Fruit fly (Drosophila melanogaster): ENCODE data around the gene CG3939.

The CG3939 gene

dm6 chrX:3205887-3206794, 31.3 kb downstream of the CG3939 start (continued):
- TF ChIP-seq Ets96B (tag; optimal IDR thresholded peaks at IDR 0.05), result peak; percentile 17
- TF ChIP-seq Gug (GFP tag; IDR thresholded peaks at IDR 0.05), result 0 out of 2 replicates have a peak, but pooled peaks have one; percentile 17
- peak; percentile 55; the same call in 2 of the 3 replicates for TF ChIP-seq CG8119 (GFP tag; IDR thresholded peaks at IDR 0.05)
- peak; percentile 30 for TF ChIP-seq CG34406 (GFP tag; optimal IDR thresholded peaks at IDR 0.05)
- TF ChIP-seq CG3919 (GFP tag; optimal IDR thresholded peaks at IDR 0.05), result peak; percentile 57
- TF ChIP-seq Hr38 (GFP tag; optimal IDR thresholded peaks at IDR 0.05), result no peak
- TF ChIP-seq CG32006 (GFP tag; optimal IDR thresholded peaks at IDR 0.05), result peak; percentile 32
- TF ChIP-seq spab (GFP tag; optimal IDR thresholded peaks at IDR 0.05), result peak; percentile 40
- TF ChIP-seq Hr4 (GFP tag; optimal IDR thresholded peaks at IDR 0.05), result peak; percentile 44
- TF ChIP-seq CG8632 (GFP tag; optimal IDR thresholded peaks at IDR 0.05), result peak; percentile 26

Measured in whole organism, prepupa.